Worm (Caenorhabditis elegans) whole organism, young adult: ENCODE measurements around the gene F57H12.6.

ENCODE experiments used
- ama-1 ChIP-seq, 3 experiments: fragments of 150-350 bp in 1 of 3; sonication (generic microtip) in 2 of 3; optimal IDR thresholded peaks; 2 replicates each; lab custom pipeline; 2014 to 2018; ENCODE audit warnings: missing biosample characterization in 2 of 3, missing genetic modification characterization in 2 of 3, missing genetic modification reagents in 2 of 3
- ccch-3 ChIP-seq: fragments of 200-800 bp; sonication (Bioruptor generic); optimal IDR thresholded peaks from 2 replicates; lab custom pipeline; 2018; ENCODE audit warnings: mild to moderate bottlenecking, missing genetic modification characterization, missing compliant biosample characterization
- ceh-27 ChIP-seq: fragments of 200-800 bp; sonication (Bioruptor generic); optimal IDR thresholded peaks from 2 replicates; lab custom pipeline; 2018; ENCODE audit warnings: mild to moderate bottlenecking, missing genetic modification characterization, moderate library complexity, missing compliant biosample characterization
- ceh-91 ChIP-seq: fragments of 200-800 bp; sonication (Bioruptor generic); IDR thresholded peaks from 2 replicates; pipeline ENCODE4 v1.3.6; 2022; ENCODE audit warnings: missing genetic modification reagents, missing genetic modification characterization, missing compliant biosample characterization
- dpl-1 ChIP-seq: fragments of 150-350 bp; optimal IDR thresholded peaks from 2 replicates; lab custom pipeline; 2014; ENCODE audit warnings: missing biosample characterization, missing genetic modification reagents, missing genetic modification characterization
- hsf-1 ChIP-seq: fragments of 200-800 bp; sonication (Bioruptor generic); IDR thresholded peaks from 2 replicates; pipeline ENCODE4 v1.3.6; 2022; ENCODE audit warnings: missing genetic modification reagents, missing genetic modification characterization, missing compliant biosample characterization
- nfya-1 ChIP-seq: sonication (generic microtip); optimal IDR thresholded peaks from 2 replicates; lab custom pipeline; 2017; ENCODE audit warnings: antibody characterized with exemption, missing compliant biosample characterization, missing genetic modification characterization, borderline replicate concordance; ENCODE audit not compliant: insufficient read depth
- pha-4 ChIP-seq: fragments of 150-350 bp; sonication (generic microtip); optimal IDR thresholded peaks from 2 replicates; lab custom pipeline; 2014; ENCODE audit warnings: missing biosample characterization, missing genetic modification reagents, missing genetic modification characterization
- snpc-1.1 ChIP-seq: sonication (generic microtip); optimal IDR thresholded peaks from 2 replicates; lab custom pipeline; 2017; ENCODE audit warnings: missing genetic modification characterization, mild to moderate bottlenecking, missing compliant biosample characterization, antibody characterized with exemption, moderate library complexity, missing genotype, missing genetic modification reagents; ENCODE audit not compliant: insufficient read depth
- ztf-18 ChIP-seq: sonication (generic microtip); optimal IDR thresholded peaks from 2 replicates; lab custom pipeline; 2016; ENCODE audit warnings: missing genotype, mild to moderate bottlenecking, missing genetic modification characterization, missing compliant biosample characterization

DNA sequence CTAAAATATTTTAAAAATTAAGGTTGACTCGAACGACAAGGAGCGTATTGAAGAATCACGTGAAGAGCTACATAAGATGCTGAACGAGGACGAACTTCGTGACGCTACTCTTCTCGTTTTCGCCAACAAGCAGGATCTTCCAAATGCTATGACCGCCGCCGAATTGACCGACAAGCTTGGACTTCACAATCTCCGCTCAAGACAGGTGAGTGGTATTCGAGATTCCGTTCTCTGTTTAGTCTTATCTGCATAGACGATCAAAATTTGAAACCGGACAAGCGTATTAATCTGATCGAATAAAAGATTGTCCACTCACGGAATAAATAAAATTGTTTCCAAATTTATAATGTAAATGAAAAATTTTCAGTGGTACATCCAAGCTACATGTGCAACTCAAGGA, 6.9 kb upstream of the F57H12.6 start:
- TF ChIP-seq ceh-91 (GFP tag; lab: Robert Waterston, UW) (no peak), dpl-1 (GFP tag; lab: Kevin White, UChicago) (no peak), nfya-1 (tag; lab: Kevin White, UChicago) (no peak), hsf-1 (no peak), pha-4 (tag; lab: Kevin White, UChicago) (no peak), ama-1 (optimal IDR thresholded peaks at IDR 0.05; lab: Kevin White, UChicago) (no peak), ama-1 (GFP tag; optimal IDR thresholded peaks at IDR 0.05; lab: Kevin White, UChicago) (no peak), ceh-27 (GFP tag; lab: Kevin White, UChicago) (no peak), ccch-3 (GFP tag; lab: Kevin White, UChicago) (no peak), snpc-1.1 (tag; lab: Kevin White, UChicago) (no peak), ztf-18 (tag; lab: Kevin White, UChicago) (no peak)
